Fruit fly (Drosophila melanogaster): ENCODE measurements around the gene CG17261.

DNA sequence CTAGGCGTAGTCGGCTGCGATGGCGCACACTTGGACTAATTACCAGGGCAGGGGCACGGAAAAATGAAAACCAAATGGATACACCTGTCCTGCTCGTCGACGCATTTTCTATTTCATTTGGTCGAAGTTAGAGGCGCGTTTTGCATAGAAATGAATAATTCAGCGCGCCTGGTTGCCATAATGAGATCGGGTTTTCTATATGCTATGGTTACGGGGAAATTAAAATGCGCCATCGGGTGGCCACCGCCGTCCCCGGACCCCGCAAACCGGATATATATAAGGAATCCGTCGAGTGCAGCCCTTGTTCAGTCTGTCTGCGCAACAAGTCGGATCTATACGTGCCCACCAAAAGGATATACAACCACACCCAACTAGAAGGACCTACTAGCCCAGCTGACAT, 1.3 kb downstream of the CG17261 start, which contains the start of gene FASN2:
- TF ChIP-seq psq (optimal IDR thresholded peaks at IDR 0.05) (no peak), Myc (optimal IDR thresholded peaks at IDR 0.05) (no peak), insv (optimal IDR thresholded peaks at IDR 0.05) (no peak)

Measured in Kc167 (cell line).